Fruit fly (Drosophila melanogaster): ENCODE results near the gene Sulf1.

Sulf1 gene

DNA sequence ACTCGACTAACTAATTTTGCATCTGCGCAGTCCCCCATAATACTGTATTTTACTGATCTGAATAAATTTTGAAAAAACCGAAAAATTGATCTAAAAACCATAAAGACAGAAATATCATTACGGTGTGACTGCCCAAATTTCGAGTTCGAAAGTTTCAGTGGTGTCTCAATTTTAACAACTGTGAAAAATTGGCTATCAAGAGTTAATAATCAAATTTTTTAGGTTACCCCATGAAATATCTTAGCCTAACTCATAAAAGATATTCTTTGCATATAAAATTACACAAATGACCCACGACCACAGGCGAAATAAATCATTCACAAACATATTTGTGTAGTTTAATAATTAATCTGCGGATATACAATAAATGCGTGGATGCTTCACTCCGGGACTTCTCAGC, 20.6 kb upstream of the Sulf1 start, which contains the start of gene CG42446:
TSS of gene CG42446 (minus strand) at position 101 of the 400 bp plus-strand sequence.
- TF ChIP-seq tj (GFP tag; optimal IDR thresholded peaks at IDR 0.05) (no peak), CG7045 (GFP tag; optimal IDR thresholded peaks at IDR 0.05) (no peak), CG14711 (tag; optimal IDR thresholded peaks at IDR 0.05) (no peak), cnc (optimal IDR thresholded peaks at IDR 0.05) (no peak), CG11617 (GFP tag; optimal IDR thresholded peaks at IDR 0.05) (no peak), bab1 (GFP tag; optimal IDR thresholded peaks at IDR 0.05) (no peak), CG7101 (tag; optimal IDR thresholded peaks at IDR 0.05) (no peak), CG5204 (GFP tag; optimal IDR thresholded peaks at IDR 0.05) (no peak), Hr96 (GFP tag; optimal IDR thresholded peaks at IDR 0.05) (no peak), CG12768 (GFP tag; optimal IDR thresholded peaks at IDR 0.05) (no peak), CG33017 (tag; optimal IDR thresholded peaks at IDR 0.05) (no peak), Clk (GFP tag; optimal IDR thresholded peaks at IDR 0.05) (no peak), cic (GFP tag; optimal IDR thresholded peaks at IDR 0.05) (no peak), toe (GFP tag; optimal IDR thresholded peaks at IDR 0.05) (no peak), Mnt (GFP tag; optimal IDR thresholded peaks at IDR 0.05) (no peak)

DNA sequence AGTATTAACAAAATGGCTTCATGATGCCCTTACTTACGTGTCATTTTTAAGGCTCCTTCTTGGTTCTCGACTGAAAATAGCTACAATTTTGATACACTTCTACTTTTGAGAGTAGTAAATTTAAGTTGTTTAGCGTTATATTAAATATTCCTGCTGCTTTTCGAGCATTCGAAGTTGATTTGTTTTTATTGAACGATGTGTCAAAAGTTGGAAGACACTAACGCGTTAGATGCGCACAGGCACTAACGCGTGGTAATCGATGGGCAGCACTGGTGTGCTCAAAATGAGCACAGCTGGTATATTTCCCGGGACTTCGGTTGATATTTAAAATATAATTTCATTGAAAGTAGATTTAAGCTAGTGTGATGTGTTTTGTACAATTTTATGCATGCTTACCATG, 19.7 kb upstream of the Sulf1 start, which contains the start of gene CG17931:
TSS of gene CG17931 (minus strand) at position 369 of the 400 bp plus-strand sequence.
- TF ChIP-seq CG5204 (GFP tag; optimal IDR thresholded peaks at IDR 0.05) (no peak), CG7101 (tag; optimal IDR thresholded peaks at IDR 0.05) (peak; percentile 2), CG1620 (GFP tag; optimal IDR thresholded peaks at IDR 0.05) (no peak), bab1 (GFP tag; optimal IDR thresholded peaks at IDR 0.05) (peak; percentile 63), Crg-1 (GFP tag; optimal IDR thresholded peaks at IDR 0.05) (peak; percentile 21)

DNA sequence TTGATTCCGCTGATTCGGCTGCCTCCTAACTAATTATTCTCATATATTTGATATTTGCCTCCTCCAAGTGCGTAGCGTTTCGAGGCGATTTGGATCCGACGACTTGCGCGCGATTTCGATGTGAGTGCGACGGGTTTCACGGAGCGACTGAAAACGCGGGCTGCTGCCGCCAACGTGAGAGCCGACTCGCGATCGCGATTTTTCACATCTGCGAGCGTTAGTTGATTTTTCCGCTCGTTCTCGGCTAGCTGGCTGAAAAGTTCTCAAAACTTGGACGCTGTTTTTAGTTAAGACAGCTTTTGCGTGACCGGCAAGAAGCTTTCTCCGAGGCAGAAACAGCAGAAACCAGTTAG, 17.5 kb upstream of the Sulf1 start, which contains the start of gene CG10311:
TSS of gene CG10311 (minus strand) at position 153 of the 353 bp plus-strand sequence.
- TF ChIP-seq Mnt (GFP tag; optimal IDR thresholded peaks at IDR 0.05) (peak; percentile 30), CG14711 (tag; optimal IDR thresholded peaks at IDR 0.05) (no peak), toe (GFP tag; optimal IDR thresholded peaks at IDR 0.05) (no peak), CG7101 (tag; optimal IDR thresholded peaks at IDR 0.05) (no peak), CG33017 (tag; optimal IDR thresholded peaks at IDR 0.05) (no peak), CG5204 (GFP tag; optimal IDR thresholded peaks at IDR 0.05) (no peak), Clk (GFP tag; optimal IDR thresholded peaks at IDR 0.05) (no peak), CG11617 (GFP tag; optimal IDR thresholded peaks at IDR 0.05) (peak; percentile 38), CG1620 (GFP tag; optimal IDR thresholded peaks at IDR 0.05) (no peak), ovo (GFP tag; optimal IDR thresholded peaks at IDR 0.05) (no peak), kay (GFP tag; ENCODE audit: borderline replicate concordance) (no peak), CG12768 (GFP tag; optimal IDR thresholded peaks at IDR 0.05) (no peak), bab1 (GFP tag; optimal IDR thresholded peaks at IDR 0.05) (no peak)

DNA sequence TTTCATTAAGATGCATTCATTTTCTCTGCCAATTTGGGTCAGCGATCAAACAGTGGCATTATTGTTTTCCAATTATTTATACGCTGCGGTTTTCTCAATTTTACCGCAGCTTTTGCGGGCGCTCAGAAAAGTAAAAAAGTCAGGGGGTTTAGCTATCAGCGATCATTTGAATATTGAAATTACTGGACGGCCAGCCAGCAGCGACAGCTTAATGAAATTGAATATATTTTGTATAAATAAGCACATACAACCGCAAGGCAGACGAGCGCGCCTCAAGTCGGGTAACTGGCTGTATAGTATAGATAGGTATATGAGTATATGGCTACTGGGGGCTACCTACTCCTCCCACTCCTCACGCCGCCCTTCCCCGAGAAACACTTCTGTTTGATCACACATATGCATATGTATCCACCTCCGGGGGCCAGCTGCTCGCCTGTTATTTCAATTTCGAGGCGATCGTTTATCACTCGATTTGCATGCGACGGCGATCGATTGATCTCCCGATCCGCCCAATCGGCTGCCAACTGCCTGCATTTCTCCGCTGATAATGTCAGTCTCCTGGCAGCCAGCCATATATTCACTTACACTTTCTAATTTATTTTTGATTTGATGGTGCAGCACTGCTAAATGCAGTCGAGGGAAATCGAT, 17.0 kb upstream of the Sulf1 start:
- TF ChIP-seq bab1 (GFP tag; optimal IDR thresholded peaks at IDR 0.05) (no peak), cic (GFP tag; optimal IDR thresholded peaks at IDR 0.05) (peak; percentile 52), CG7101 (tag; optimal IDR thresholded peaks at IDR 0.05) (no peak), CG7045 (GFP tag; optimal IDR thresholded peaks at IDR 0.05) (no peak), CG14711 (tag; optimal IDR thresholded peaks at IDR 0.05) (no peak), Clk (GFP tag; optimal IDR thresholded peaks at IDR 0.05) (no peak), kay (GFP tag; ENCODE audit: borderline replicate concordance) (peak; percentile 70), ovo (GFP tag; optimal IDR thresholded peaks at IDR 0.05) (peak; percentile 2), CG1620 (GFP tag; optimal IDR thresholded peaks at IDR 0.05) (no peak), tj (GFP tag; optimal IDR thresholded peaks at IDR 0.05) (peak; percentile 29), CG5204 (GFP tag; optimal IDR thresholded peaks at IDR 0.05) (peak; percentile 31), CG11617 (GFP tag; optimal IDR thresholded peaks at IDR 0.05) (peak; percentile 67), pad (GFP tag; optimal IDR thresholded peaks at IDR 0.05) (no peak), toe (GFP tag; optimal IDR thresholded peaks at IDR 0.05) (no peak), Crg-1 (GFP tag; optimal IDR thresholded peaks at IDR 0.05) (no peak), Mnt (GFP tag; optimal IDR thresholded peaks at IDR 0.05) (no peak), cnc (optimal IDR thresholded peaks at IDR 0.05) (no peak), Hr96 (GFP tag; optimal IDR thresholded peaks at IDR 0.05) (peak; percentile 36), CG12768 (GFP tag; optimal IDR thresholded peaks at IDR 0.05) (no peak), CG33017 (tag; optimal IDR thresholded peaks at IDR 0.05) (no peak)

DNA sequence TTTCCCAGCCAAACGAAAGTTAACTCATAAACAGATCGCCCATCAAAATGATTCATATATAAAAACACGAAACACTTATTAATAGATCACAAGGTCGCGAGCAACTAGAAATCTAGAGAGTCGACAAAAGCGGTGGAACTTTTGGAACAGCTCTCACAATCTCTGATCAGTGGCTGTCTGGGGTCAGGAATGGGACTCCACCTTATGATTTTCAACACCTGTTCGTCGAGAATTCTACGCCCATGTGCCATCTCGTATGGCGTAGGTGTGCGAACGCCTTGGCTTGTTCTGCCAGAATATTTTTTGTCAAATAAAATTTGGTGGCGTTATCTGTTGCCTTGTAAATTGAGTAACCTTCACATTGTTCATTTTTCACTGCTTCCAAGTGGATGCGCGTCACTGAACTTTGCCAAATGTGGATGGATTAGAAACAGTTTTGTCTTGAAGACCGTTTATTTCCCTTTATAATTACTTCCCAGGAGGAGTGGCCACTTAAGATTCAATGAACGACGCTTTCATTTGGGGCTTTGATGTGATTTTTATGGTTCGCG, 16.1 kb upstream of the Sulf1 start:
- TF ChIP-seq CG14711 (tag; optimal IDR thresholded peaks at IDR 0.05) (no peak), cnc (optimal IDR thresholded peaks at IDR 0.05) (no peak), CG1620 (GFP tag; optimal IDR thresholded peaks at IDR 0.05) (no peak), pad (GFP tag; optimal IDR thresholded peaks at IDR 0.05) (no peak), kay (GFP tag; ENCODE audit: borderline replicate concordance) (no peak), CG5204 (GFP tag; optimal IDR thresholded peaks at IDR 0.05) (no peak), CG12768 (GFP tag; optimal IDR thresholded peaks at IDR 0.05) (peak; percentile 14), ovo (GFP tag; optimal IDR thresholded peaks at IDR 0.05) (no peak), CG11617 (GFP tag; optimal IDR thresholded peaks at IDR 0.05) (no peak), tj (GFP tag; optimal IDR thresholded peaks at IDR 0.05) (no peak), Clk (GFP tag; optimal IDR thresholded peaks at IDR 0.05) (no peak), bab1 (GFP tag; optimal IDR thresholded peaks at IDR 0.05) (no peak), Crg-1 (GFP tag; optimal IDR thresholded peaks at IDR 0.05) (no peak), Hr96 (GFP tag; optimal IDR thresholded peaks at IDR 0.05) (no peak), toe (GFP tag; optimal IDR thresholded peaks at IDR 0.05) (no peak), CG33017 (tag; optimal IDR thresholded peaks at IDR 0.05) (peak; percentile 40), CG7045 (GFP tag; optimal IDR thresholded peaks at IDR 0.05) (peak; percentile 3), Mnt (GFP tag; optimal IDR thresholded peaks at IDR 0.05) (no peak), CG7101 (tag; optimal IDR thresholded peaks at IDR 0.05) (no peak), cic (GFP tag; optimal IDR thresholded peaks at IDR 0.05) (no peak)

DNA sequence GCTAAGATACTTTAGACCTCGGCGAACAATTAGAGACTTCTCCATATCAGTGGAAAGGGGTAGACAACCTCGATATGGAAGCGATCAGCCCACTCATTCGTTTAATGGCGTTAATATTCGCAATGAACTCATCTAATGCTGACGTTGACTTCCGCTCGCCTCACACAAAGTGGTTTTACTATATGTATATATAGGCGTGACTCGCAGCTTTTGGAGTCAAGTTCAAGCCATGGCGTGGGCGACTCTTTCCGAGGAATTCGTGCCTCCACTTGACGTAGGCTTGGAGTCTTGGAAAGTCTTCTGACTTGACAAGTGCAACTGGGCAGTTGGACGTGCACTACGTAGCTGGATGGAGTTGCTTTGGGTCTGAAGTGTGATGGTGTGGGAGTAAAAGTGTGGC, 14.3 kb upstream of the Sulf1 start:
- TF ChIP-seq cnc (optimal IDR thresholded peaks at IDR 0.05) (peak in 1 of 2 experiments; percentile 9), CG14711 (tag; optimal IDR thresholded peaks at IDR 0.05) (no peak), CG11617 (GFP tag; optimal IDR thresholded peaks at IDR 0.05) (no peak)

Measured in whole organism, adult.